Fruit fly (Drosophila melanogaster) whole organism, adult: Measurements from ENCODE around the gene bc10.
A peak's percentile ranks its signal among the peaks of the same experiment; 100 is the strongest.

Experiments used
- CG1620 ChIP-seq: fragments of 200-800 bp; sonication (Bioruptor generic); optimal IDR thresholded peaks from 2 replicates; lab custom pipeline; 2016; ENCODE audit warnings: missing biosample characterization, missing genetic modification characterization
- toe ChIP-seq: fragments of 200-800 bp; sonication (Bioruptor generic); optimal IDR thresholded peaks from 2 replicates; lab custom pipeline; 2016; ENCODE audit warnings: missing biosample characterization, missing genetic modification characterization

dm6 chr3L:5577250-5578138, 12.5 kb downstream of the bc10 start, which contains the start of gene Msr-110:
- TF ChIP-seq toe (GFP tag; lab: Kevin White, UChicago) (peak; percentile 81), CG1620 (GFP tag; lab: Kevin White, UChicago) (peak; percentile 49)
